Fruit fly (Drosophila melanogaster): ENCODE measurements around the gene Ptp61F.

The Ptp61F gene

dm6 chr3L:1414032-1414431 is 61.0 kb downstream of the Ptp61F start (continued):
- TF ChIP-seq Pdp1 (GFP tag; optimal IDR thresholded peaks at IDR 0.05), result peak; percentile 27 to 57
- TF ChIP-seq CHES-1-like (GFP tag; optimal IDR thresholded peaks at IDR 0.05), result peak; percentile 13
- TF ChIP-seq Sox102F (GFP tag; optimal IDR thresholded peaks at IDR 0.05), result peak; percentile 32
- peak; percentile 58 for TF ChIP-seq CG8924 (tag; optimal IDR thresholded peaks at IDR 0.05)
- no peak for TF ChIP-seq CG12299 (tag; optimal IDR thresholded peaks at IDR 0.05)
- peak; percentile 81 for TF ChIP-seq CG7271 (tag; optimal IDR thresholded peaks at IDR 0.05)
- no peak for TF ChIP-seq Dref (GFP tag; IDR thresholded peaks at IDR 0.05)
- TF ChIP-seq gsb-n (tag; optimal IDR thresholded peaks at IDR 0.05), result peak; percentile 70
- TF ChIP-seq ro (GFP tag; IDR thresholded peaks at IDR 0.05), result no peak
- TF ChIP-seq Taf1 (GFP tag; IDR thresholded peaks at IDR 0.05), result no peak
- peak; percentile 52 for TF ChIP-seq org-1 (GFP tag; optimal IDR thresholded peaks at IDR 0.05)
- TF ChIP-seq CG10543 (GFP tag; optimal IDR thresholded peaks at IDR 0.05), result no peak
- TF ChIP-seq CG9817 (tag; optimal IDR thresholded peaks at IDR 0.05), result no peak
- peak; percentile 58 for TF ChIP-seq unpg (GFP tag; optimal IDR thresholded peaks at IDR 0.05)
- peak; percentile 20 for TF ChIP-seq Asciz (GFP tag; optimal IDR thresholded peaks at IDR 0.05)
- TF ChIP-seq ci (GFP tag; IDR thresholded peaks at IDR 0.05), result peak; percentile 84
- TF ChIP-seq C15 (GFP tag; IDR thresholded peaks at IDR 0.05), result 0 out of 3 replicates have a peak, but pooled peaks have one; percentile 18
- TF ChIP-seq cas (GFP tag; IDR thresholded peaks at IDR 0.05), result no peak
- no peak for TF ChIP-seq Dll (GFP tag; IDR thresholded peaks at IDR 0.05; ENCODE audit: partially characterized antibody)
- peak; percentile 66; the same call in 1 of the 3 replicates for TF ChIP-seq ken (GFP tag; IDR thresholded peaks at IDR 0.05)
- no peak for TF ChIP-seq danr (GFP tag; IDR thresholded peaks at IDR 0.05)
- peak; percentile 53; the same call in 1 of the 2 replicates for TF ChIP-seq CG31441 (GFP tag; IDR thresholded peaks at IDR 0.05)
- 0 out of 3 replicates have a peak, but pooled peaks have one; percentile 48 for TF ChIP-seq dysf (GFP tag; IDR thresholded peaks at IDR 0.05)
- no peak for TF ChIP-seq CG4328 (GFP tag; optimal IDR thresholded peaks at IDR 0.05)
- TF ChIP-seq cwo (GFP tag; optimal IDR thresholded peaks at IDR 0.05), result no peak
- peak; percentile 14 for TF ChIP-seq CG17385 (GFP tag; optimal IDR thresholded peaks at IDR 0.05)
- peak; percentile 0 for TF ChIP-seq CG18619 (GFP tag; optimal IDR thresholded peaks at IDR 0.05)
- TF ChIP-seq Rfx (GFP tag; IDR thresholded peaks at IDR 0.05), result 0 out of 2 replicates have a peak, but pooled peaks have one; percentile 23
- no peak for TF ChIP-seq kah (GFP tag; optimal IDR thresholded peaks at IDR 0.05)
- TF ChIP-seq dimm (GFP tag; IDR thresholded peaks at IDR 0.05), result no peak
- peak; percentile 25 for TF ChIP-seq Six4 (GFP tag; optimal IDR thresholded peaks at IDR 0.05)
- TF ChIP-seq CG9876 (GFP tag; optimal IDR thresholded peaks at IDR 0.05), result no peak
- TF ChIP-seq E2f2 (GFP tag; IDR thresholded peaks at IDR 0.05), result peak; percentile 13; the same call in 1 of the 2 replicates
- peak; percentile 81 for TF ChIP-seq CG17328 (GFP tag; IDR thresholded peaks at IDR 0.05)
- no peak for TF ChIP-seq jigr1 (GFP tag; IDR thresholded peaks at IDR 0.05)
- TF ChIP-seq TFAM (GFP tag; optimal IDR thresholded peaks at IDR 0.05), result no peak
- TF ChIP-seq sd (tag; optimal IDR thresholded peaks at IDR 0.05), result no peak
- peak; percentile 8 to 42 for TF ChIP-seq dpn (GFP tag; optimal IDR thresholded peaks at IDR 0.05)
- TF ChIP-seq CG7556 (GFP tag; optimal IDR thresholded peaks at IDR 0.05), result peak; percentile 16
- TF ChIP-seq lov (optimal IDR thresholded peaks at IDR 0.05), result no peak
- TF ChIP-seq lov (GFP tag; IDR thresholded peaks at IDR 0.05), result peak; percentile 88
- TF ChIP-seq CG13123 (GFP tag; optimal IDR thresholded peaks at IDR 0.05), result no peak
- no peak for TF ChIP-seq Hr78 (GFP tag; optimal IDR thresholded peaks at IDR 0.05)
- TF ChIP-seq bbx (GFP tag; IDR thresholded peaks at IDR 0.05; ENCODE audit: partially characterized antibody), result no peak
- TF ChIP-seq Gug (GFP tag; IDR thresholded peaks at IDR 0.05), result peak; percentile 42; the same call in 1 of the 4 replicates
- no peak for TF ChIP-seq CG13624 (GFP tag; optimal IDR thresholded peaks at IDR 0.05)
- peak; percentile 44 for TF ChIP-seq slbo (GFP tag; IDR thresholded peaks at IDR 0.05)
- no peak for TF ChIP-seq Spps (tag; optimal IDR thresholded peaks at IDR 0.05)
- peak; percentile 40 for TF ChIP-seq Xbp1 (GFP tag; optimal IDR thresholded peaks at IDR 0.05)
- TF ChIP-seq tgo (GFP tag; IDR thresholded peaks at IDR 0.05), result peak; percentile 43; the same call in 1 of the 3 replicates
- TF ChIP-seq gt (GFP tag; IDR thresholded peaks at IDR 0.05), result no peak

All from whole organism, embryonic.